Worm (Caenorhabditis elegans): Measurements from ENCODE around the gene C31C9.9.

DNA sequence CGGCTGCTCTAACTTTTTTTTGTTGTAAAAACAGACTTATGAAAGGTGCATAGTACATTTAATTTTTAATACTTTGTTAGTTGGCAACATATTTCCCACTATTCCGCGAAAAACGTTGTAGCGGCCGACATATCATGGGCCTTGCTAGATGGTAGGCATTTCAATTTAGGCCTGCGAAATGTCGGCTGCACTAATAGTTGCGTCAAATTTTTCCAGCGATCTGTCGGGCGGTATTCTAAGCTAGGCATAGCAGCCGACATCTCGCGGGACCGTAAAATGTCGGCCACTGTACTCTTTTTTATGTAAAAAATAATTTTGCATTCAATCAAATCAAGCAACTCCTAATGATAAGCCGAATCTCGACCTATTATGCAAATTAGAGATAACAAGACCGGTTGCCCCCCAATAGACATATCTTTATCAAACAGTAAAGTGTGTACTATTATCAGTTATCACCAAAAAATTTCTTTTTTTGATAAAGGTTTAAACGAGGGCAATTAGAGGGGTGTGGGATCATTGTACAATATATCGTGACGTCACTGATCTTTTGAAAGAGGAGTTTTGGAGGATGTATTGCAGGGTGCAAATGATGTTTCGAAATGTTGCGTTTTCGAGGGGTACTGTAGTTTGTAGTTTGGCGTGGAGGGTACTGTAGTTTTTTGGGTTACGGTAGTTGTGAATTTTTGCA, 10.3 kb downstream of the C31C9.9 start:
- TF ChIP-seq ztf-11 (tag; optimal IDR thresholded peaks at IDR 0.05): no peak
- TF ChIP-seq nhr-12 (tag; optimal IDR thresholded peaks at IDR 0.05): no peak
- no peak for TF ChIP-seq R02D3.7 (tag; optimal IDR thresholded peaks at IDR 0.05)
- no peak for TF ChIP-seq snpc-4 (tag; optimal IDR thresholded peaks at IDR 0.05)
- no peak for TF ChIP-seq ZK546.5 (tag; optimal IDR thresholded peaks at IDR 0.05)
- TF ChIP-seq nhr-77 (tag; optimal IDR thresholded peaks at IDR 0.05): no peak
- TF ChIP-seq egl-27 (tag; optimal IDR thresholded peaks at IDR 0.05): peak; percentile 49
- TF ChIP-seq nhr-237 (tag; optimal IDR thresholded peaks at IDR 0.05): no peak

Data from whole organism, L2 larva.